Worm (Caenorhabditis elegans) whole organism, early embryonic: ENCODE data around the gene F55C12.4.
"Not testable (repeated sequence)": the region's sequence is repeated elsewhere in the genome, so short reads cannot be mapped to it uniquely, and the experiment has no call there.

Experiments
- B0310.2 ChIP-seq: sonication (generic microtip); optimal IDR thresholded peaks from 2 replicates; lab custom pipeline; 2016; ENCODE audit warnings: mild to moderate bottlenecking, missing genetic modification characterization, missing compliant biosample characterization
- ama-1 ChIP-seq: fragments of 150-350 bp; optimal IDR thresholded peaks from 2 replicates; lab custom pipeline; 2014
- hnd-1 ChIP-seq: sonication (generic microtip); optimal IDR thresholded peaks from 2 replicates; lab custom pipeline; 2016; ENCODE audit warnings: missing genetic modification characterization, missing compliant biosample characterization
- sea-1 ChIP-seq: fragments of 200-800 bp; sonication (Bioruptor generic); conservative IDR thresholded peaks from 2 replicates; pipeline ENCODE4 v1.3.6; 2022; ENCODE audit warnings: missing genetic modification characterization, missing compliant biosample characterization

ce11 chrII:5876511-5876910 is 18.3 kb upstream of the F55C12.4 start, which contains the start of gene F55C12.2:
- TF ChIP-seq B0310.2 (tag; lab: Kevin White, UChicago); hnd-1 (tag; lab: Kevin White, UChicago); sea-1 (GFP tag; lab: Robert Waterston, UW); ama-1 (lab: Kevin White, UChicago): not testable (repeated sequence)
